Worm (Caenorhabditis elegans) whole organism, late embryonic: ENCODE results near the gene C45G9.8.

Experiments used
- C08G9.2 ChIP-seq: sonication (generic microtip); optimal IDR thresholded peaks from 2 replicates; lab custom pipeline; 2016; ENCODE audit warnings: mild to moderate bottlenecking, missing genetic modification characterization, moderate library complexity, missing compliant biosample characterization
- K09A11.1 ChIP-seq: sonication (generic microtip); optimal IDR thresholded peaks from 2 replicates; lab custom pipeline; 2017; ENCODE audit warnings: antibody characterized with exemption, mild to moderate bottlenecking, missing genetic modification characterization, missing compliant biosample characterization; ENCODE audit not compliant: insufficient read depth
- T23F11.4 ChIP-seq: fragments of 200-800 bp; sonication (Bioruptor generic); optimal IDR thresholded peaks from 2 replicates; lab custom pipeline; 2018; ENCODE audit warnings: mild to moderate bottlenecking, missing genetic modification characterization, missing compliant biosample characterization
- Y22D7AL.16 ChIP-seq: sonication (generic microtip); optimal IDR thresholded peaks from 2 replicates; lab custom pipeline; 2016; ENCODE audit warnings: missing genetic modification characterization, missing compliant biosample characterization
- ahr-1 ChIP-seq: sonication (generic microtip); optimal IDR thresholded peaks from 2 replicates; lab custom pipeline; 2016; ENCODE audit warnings: missing genetic modification characterization, missing compliant biosample characterization
- ama-1 ChIP-seq: fragments of 150-350 bp; optimal IDR thresholded peaks from 2 replicates; lab custom pipeline; 2014
- ceh-2 ChIP-seq: sonication (generic microtip); optimal IDR thresholded peaks from 2 replicates; lab custom pipeline; 2016; ENCODE audit warnings: missing genotype, missing genetic modification characterization, missing compliant biosample characterization
- ceh-22 ChIP-seq: sonication (generic microtip); optimal IDR thresholded peaks from 2 replicates; lab custom pipeline; 2017; ENCODE audit warnings: missing biosample characterization, missing genetic modification characterization
- ceh-48 ChIP-seq: sonication (generic microtip); optimal IDR thresholded peaks from 2 replicates; lab custom pipeline; 2016; ENCODE audit warnings: missing genetic modification characterization, inconsistent platforms, missing compliant biosample characterization
- ceh-6 ChIP-seq: fragments of 200-800 bp; sonication (Bioruptor generic); optimal IDR thresholded peaks from 2 replicates; lab custom pipeline; 2018; ENCODE audit warnings: mild to moderate bottlenecking, missing genetic modification characterization, missing compliant biosample characterization
- ceh-9 ChIP-seq: sonication (generic microtip); optimal IDR thresholded peaks from 2 replicates; lab custom pipeline; 2016; ENCODE audit warnings: mild to moderate bottlenecking, missing genetic modification characterization, inconsistent platforms, missing compliant biosample characterization
- che-1 ChIP-seq: sonication (generic microtip); optimal IDR thresholded peaks from 2 replicates; lab custom pipeline; 2016; ENCODE audit warnings: mild to moderate bottlenecking, missing genetic modification characterization, missing compliant biosample characterization
- elt-2 ChIP-seq: sonication (generic microtip); optimal IDR thresholded peaks from 2 replicates; lab custom pipeline; 2016; ENCODE audit warnings: missing genetic modification reagents, missing genetic modification characterization, missing compliant biosample characterization
- elt-4 ChIP-seq: sonication (generic microtip); optimal IDR thresholded peaks from 2 replicates; lab custom pipeline; 2016; ENCODE audit warnings: missing genetic modification characterization, missing compliant biosample characterization
- ets-4 ChIP-seq: sonication (generic microtip); optimal IDR thresholded peaks from 2 replicates; lab custom pipeline; 2016; ENCODE audit warnings: missing genetic modification characterization, missing compliant biosample characterization
- eyg-1 ChIP-seq: sonication (generic microtip); optimal IDR thresholded peaks from 2 replicates; lab custom pipeline; 2016; ENCODE audit warnings: missing genotype, missing genetic modification characterization, missing compliant biosample characterization
- fax-1 ChIP-seq: sonication (generic microtip); optimal IDR thresholded peaks from 2 replicates; lab custom pipeline; 2016; ENCODE audit warnings: missing genotype, missing genetic modification characterization, missing compliant biosample characterization
- fkh-10 ChIP-seq: fragments of 150-350 bp; optimal IDR thresholded peaks from 2 replicates; lab custom pipeline; 2014; ENCODE audit warnings: missing biosample characterization, missing genetic modification reagents, missing genetic modification characterization
- fkh-6 ChIP-seq: sonication (generic microtip); optimal IDR thresholded peaks from 2 replicates; lab custom pipeline; 2016; ENCODE audit warnings: missing genetic modification characterization, missing compliant biosample characterization
- gmeb-2 ChIP-seq: sonication (generic microtip); optimal IDR thresholded peaks from 2 replicates; lab custom pipeline; 2016; ENCODE audit warnings: missing genetic modification characterization, inconsistent platforms, missing compliant biosample characterization
- hlh-15 ChIP-seq: sonication (generic microtip); optimal IDR thresholded peaks from 2 replicates; lab custom pipeline; 2016; ENCODE audit warnings: missing genetic modification characterization, missing compliant biosample characterization
- hlh-30 ChIP-seq: sonication (generic microtip); optimal IDR thresholded peaks from 2 replicates; lab custom pipeline; 2017; ENCODE audit warnings: antibody characterized with exemption, missing genetic modification characterization, missing compliant biosample characterization; ENCODE audit not compliant: insufficient read depth
- hlh-6 ChIP-seq: sonication (generic microtip); optimal IDR thresholded peaks from 2 replicates; lab custom pipeline; 2016; ENCODE audit warnings: missing genotype, missing genetic modification characterization, missing compliant biosample characterization
- hlh-8 ChIP-seq: sonication (generic microtip); optimal IDR thresholded peaks from 2 replicates; lab custom pipeline; 2016; ENCODE audit warnings: missing genotype, missing genetic modification characterization, missing compliant biosample characterization
- lin-11 ChIP-seq: fragments of 200-800 bp; sonication (Bioruptor generic); optimal IDR thresholded peaks from 2 replicates; lab custom pipeline; 2018; ENCODE audit warnings: mild to moderate bottlenecking, missing genetic modification characterization, missing compliant biosample characterization
- madf-2 ChIP-seq: sonication (generic microtip); optimal IDR thresholded peaks from 2 replicates; lab custom pipeline; 2017; ENCODE audit warnings: missing genetic modification characterization, missing compliant biosample characterization
- nfya-1 ChIP-seq: sonication (generic microtip); optimal IDR thresholded peaks from 2 replicates; lab custom pipeline; 2017; ENCODE audit warnings: missing genetic modification characterization, mild to moderate bottlenecking, missing compliant biosample characterization, antibody characterized with exemption, moderate library complexity
- nhr-11 ChIP-seq: fragments of 150-350 bp; optimal IDR thresholded peaks from 2 replicates; lab custom pipeline; 2014; ENCODE audit warnings: missing biosample characterization, missing genetic modification characterization
- npax-4 ChIP-seq: sonication (generic microtip); optimal IDR thresholded peaks from 2 replicates; lab custom pipeline; 2016; ENCODE audit warnings: missing genetic modification characterization, missing compliant biosample characterization
- pax-1 ChIP-seq: fragments of 150-350 bp; optimal IDR thresholded peaks from 2 replicates; lab custom pipeline; 2014; ENCODE audit warnings: missing biosample characterization, missing genetic modification characterization
- pha-4 ChIP-seq: fragments of 150-350 bp; optimal IDR thresholded peaks from 2 replicates; lab custom pipeline; 2018; ENCODE audit warnings: missing biosample characterization, missing genetic modification reagents, missing genetic modification characterization
- pqm-1 ChIP-seq: sonication (generic microtip); optimal IDR thresholded peaks from 2 replicates; lab custom pipeline; 2016; ENCODE audit warnings: missing genetic modification characterization, missing compliant biosample characterization
- ref-2 ChIP-seq: sonication (generic microtip); optimal IDR thresholded peaks from 2 replicates; lab custom pipeline; 2016; ENCODE audit warnings: missing genetic modification characterization, missing compliant biosample characterization
- rnt-1 ChIP-seq: sonication (generic microtip); optimal IDR thresholded peaks from 2 replicates; lab custom pipeline; 2016; ENCODE audit warnings: missing genetic modification characterization, missing compliant biosample characterization
- sdc-2 ChIP-seq: sonication (generic microtip); optimal IDR thresholded peaks from 2 replicates; lab custom pipeline; 2016; ENCODE audit warnings: missing genotype, missing genetic modification characterization, missing compliant biosample characterization
- sox-2 ChIP-seq: fragments of 200-800 bp; sonication (Bioruptor generic); IDR thresholded peaks from 2 replicates; pipeline ENCODE4 v1.3.6; 2022; ENCODE audit warnings: missing genetic modification reagents, missing genetic modification characterization, missing compliant biosample characterization
- sox-4 ChIP-seq: sonication (generic microtip); optimal IDR thresholded peaks from 2 replicates; lab custom pipeline; 2017; ENCODE audit warnings: mild to moderate bottlenecking, missing genetic modification characterization, inconsistent platforms, missing compliant biosample characterization
- tbx-2 ChIP-seq: sonication (generic microtip); optimal IDR thresholded peaks from 2 replicates; lab custom pipeline; 2016; ENCODE audit warnings: missing genetic modification characterization, missing compliant biosample characterization
- ttx-3 ChIP-seq: sonication (generic microtip); optimal IDR thresholded peaks from 2 replicates; lab custom pipeline; 2016; ENCODE audit warnings: missing genetic modification reagents, missing genetic modification characterization, missing compliant biosample characterization
- unc-42 ChIP-seq: sonication (generic microtip); optimal IDR thresholded peaks from 2 replicates; lab custom pipeline; 2016; ENCODE audit warnings: missing genotype, missing genetic modification characterization, missing compliant biosample characterization
- unc-55 ChIP-seq: sonication (generic microtip); optimal IDR thresholded peaks from 2 replicates; lab custom pipeline; 2017; ENCODE audit warnings: missing biosample characterization, missing genetic modification reagents, missing genetic modification characterization
- unc-86 ChIP-seq: sonication (generic microtip); optimal IDR thresholded peaks from 2 replicates; lab custom pipeline; 2016; ENCODE audit warnings: missing genetic modification characterization, missing compliant biosample characterization
- zip-5 ChIP-seq: sonication (generic microtip); optimal IDR thresholded peaks from 2 replicates; lab custom pipeline; 2016; ENCODE audit warnings: missing genetic modification characterization, missing compliant biosample characterization
- ztf-16 ChIP-seq: sonication (generic microtip); optimal IDR thresholded peaks from 2 replicates; lab custom pipeline; 2017; ENCODE audit warnings: missing genetic modification characterization, missing compliant biosample characterization

The C45G9.8 gene

ce11 chrIII:5013915-5014346 lies 39.5 kb downstream of the C45G9.8 start (continued):
- TF ChIP-seq rnt-1 (peak; percentile 90), gmeb-2 (tag; lab: Kevin White, UChicago) (no peak), che-1 (no peak), ceh-48 (tag; lab: Kevin White, UChicago) (peak; percentile 43), unc-42 (tag; lab: Kevin White, UChicago) (peak; percentile 96), eyg-1 (tag; lab: Kevin White, UChicago) (peak; percentile 40), ceh-22 (no peak), hlh-30 (tag; lab: Kevin White, UChicago) (peak; percentile 73), pha-4 (tag; lab: Kevin White, UChicago) (no peak), npax-4 (tag; lab: Kevin White, UChicago) (no peak), unc-86 (tag; lab: Kevin White, UChicago) (no peak), ceh-6 (GFP tag; lab: Kevin White, UChicago) (no peak), sdc-2 (tag; lab: Kevin White, UChicago) (peak; percentile 66), fkh-6 (tag; lab: Kevin White, UChicago) (no peak), nhr-11 (tag; lab: Kevin White, UChicago) (no peak), pax-1 (tag; lab: Kevin White, UChicago) (peak; percentile 67), ref-2 (peak; percentile 92)

- TF ChIP-seq pax-1 (tag; lab: Kevin White, UChicago) (no peak), Y22D7AL.16 (tag; lab: Kevin White, UChicago) (no peak), elt-4 (tag; lab: Kevin White, UChicago) (no peak), ceh-6 (GFP tag; lab: Kevin White, UChicago) (no peak), pha-4 (tag; lab: Kevin White, UChicago) (no peak), ceh-9 (tag; lab: Kevin White, UChicago) (no peak), hlh-8 (tag; lab: Kevin White, UChicago) (no peak), pqm-1 (tag; lab: Kevin White, UChicago) (no peak), ceh-2 (tag; lab: Kevin White, UChicago) (no peak), hlh-15 (tag; lab: Kevin White, UChicago) (no peak), ets-4 (tag; lab: Kevin White, UChicago) (no peak)
Observed at ce11 chrIII:5012460-5012859, 41.0 kb downstream of the C45G9.8 start.

ce11 chrIII:5010723-5011122 lies 42.7 kb downstream of the C45G9.8 start:
- TF ChIP-seq fax-1 (tag; lab: Kevin White, UChicago) (no peak), elt-4 (tag; lab: Kevin White, UChicago) (no peak), hlh-6 (tag; lab: Kevin White, UChicago) (no peak), ama-1 (no peak), Y22D7AL.16 (tag; lab: Kevin White, UChicago) (no peak), unc-55 (GFP tag; lab: Kevin White, UChicago) (no peak), hlh-8 (tag; lab: Kevin White, UChicago) (no peak), ttx-3 (tag; lab: Kevin White, UChicago) (no peak), C08G9.2 (tag; lab: Kevin White, UChicago) (no peak), T23F11.4 (GFP tag; lab: Kevin White, UChicago) (no peak), ceh-48 (tag; lab: Kevin White, UChicago) (no peak), unc-42 (tag; lab: Kevin White, UChicago) (no peak), pax-1 (tag; lab: Kevin White, UChicago) (no peak), hlh-30 (tag; lab: Kevin White, UChicago) (no peak)

DNA sequence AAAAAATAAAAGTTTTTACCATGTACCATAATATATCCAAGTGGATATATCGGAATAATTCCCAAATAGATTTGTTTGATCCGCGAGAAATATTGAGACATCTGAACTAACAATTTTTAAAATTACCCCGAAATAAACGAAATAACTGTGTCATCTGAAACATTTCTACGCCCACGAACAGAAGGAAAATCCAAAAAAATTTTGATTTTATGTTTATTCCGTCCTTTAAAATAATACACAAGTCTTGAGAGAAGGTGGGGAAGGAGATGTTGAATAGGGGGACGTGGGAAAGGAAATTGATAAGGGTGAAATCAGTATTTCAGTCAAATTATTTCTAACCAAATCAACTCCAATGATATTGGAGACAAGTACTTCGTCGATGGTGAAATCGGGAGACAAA lies 44.7 kb downstream of the C45G9.8 start, which contains the start of gene R144.11:
Gene R144.11, minus strand, starts transcription at position 101 of the 400 bp plus-strand sequence.
- TF ChIP-seq ceh-9 (tag; lab: Kevin White, UChicago), result no peak
- no peak for TF ChIP-seq ahr-1 (tag; lab: Kevin White, UChicago)
- TF ChIP-seq madf-2, result no peak
- no peak for TF ChIP-seq ztf-16 (tag; lab: Kevin White, UChicago)
- TF ChIP-seq T23F11.4 (GFP tag; lab: Kevin White, UChicago), result no peak
- TF ChIP-seq npax-4 (tag; lab: Kevin White, UChicago), result no peak
- no peak for TF ChIP-seq elt-2 (tag; lab: Kevin White, UChicago)
- TF ChIP-seq tbx-2, result no peak
- no peak for TF ChIP-seq lin-11 (tag; lab: Kevin White, UChicago)
- TF ChIP-seq nfya-1 (tag; lab: Kevin White, UChicago), result no peak
- no peak for TF ChIP-seq sox-4
- no peak for TF ChIP-seq ama-1
- TF ChIP-seq pha-4 (tag; lab: Kevin White, UChicago), result no peak
- TF ChIP-seq unc-42 (tag; lab: Kevin White, UChicago), result no peak
- no peak for TF ChIP-seq gmeb-2 (tag; lab: Kevin White, UChicago)
- no peak for TF ChIP-seq sox-2 (GFP tag; lab: Robert Waterston, UW)
- no peak for TF ChIP-seq fkh-10 (GFP tag; lab: Kevin White, UChicago)
- TF ChIP-seq ceh-22, result no peak
- TF ChIP-seq zip-5 (tag; lab: Kevin White, UChicago), result no peak
- no peak for TF ChIP-seq K09A11.1
- TF ChIP-seq, all 69 proteins: peak for 0
